Fruit fly (Drosophila melanogaster) whole organism, embryonic: ENCODE data around the gene Bug22.
A peak's percentile ranks its signal among the peaks of the same experiment; 100 is the strongest.

Experiments
- CG10267 ChIP-seq: fragments of 200-800 bp; sonication (Bioruptor generic); optimal IDR thresholded peaks from 2 replicates; lab custom pipeline; 2018; ENCODE audit warnings: missing biosample characterization, mild to moderate bottlenecking, missing genetic modification characterization, moderate library complexity
- CG11398 ChIP-seq: fragments of 200-800 bp; sonication (Bioruptor generic); optimal IDR thresholded peaks from 2 replicates; lab custom pipeline; 2016; ENCODE audit warnings: missing biosample characterization, missing genetic modification characterization
- CG13287 ChIP-seq: fragments of 200-800 bp; sonication (Bioruptor generic); IDR thresholded peaks from 2 replicates; pipeline ENCODE4 v1.3.6; 2022; ENCODE audit warnings: missing biosample characterization, missing genetic modification characterization; ENCODE audit not compliant: partially characterized antibody
- CG15479 ChIP-seq: fragments of 200-800 bp; sonication (Bioruptor generic); optimal IDR thresholded peaks from 3 replicates; lab custom pipeline; 2019; ENCODE audit warnings: missing biosample characterization, mild to moderate bottlenecking, missing genetic modification characterization, moderate library complexity
- CG17186 ChIP-seq: fragments of 200-800 bp; sonication (Bioruptor generic); optimal IDR thresholded peaks from 3 replicates; lab custom pipeline; 2017; ENCODE audit warnings: missing biosample characterization, missing genetic modification reagents, missing genetic modification characterization
- CG18476 ChIP-seq: fragments of 200-800 bp; sonication (Bioruptor generic); optimal IDR thresholded peaks from 2 replicates; lab custom pipeline; 2016; ENCODE audit warnings: missing biosample characterization, mild to moderate bottlenecking, missing genetic modification characterization
- CG2116 ChIP-seq: fragments of 200-800 bp; sonication (Bioruptor generic); optimal IDR thresholded peaks from 3 replicates; lab custom pipeline; 2018; ENCODE audit warnings: missing biosample characterization, mild to moderate bottlenecking, missing genetic modification characterization
- CG30020 ChIP-seq: fragments of 200-800 bp; optimal IDR thresholded peaks from 2 replicates; lab custom pipeline; 2019; ENCODE audit warnings: missing biosample characterization, mild to moderate bottlenecking, missing genetic modification characterization, moderate library complexity
- CG4282 ChIP-seq: fragments of 200-800 bp; sonication (Bioruptor generic); optimal IDR thresholded peaks from 2 replicates; lab custom pipeline; 2016; ENCODE audit warnings: missing biosample characterization, missing genetic modification characterization
- CG8388 ChIP-seq: fragments of 200-800 bp; sonication (Bioruptor generic); optimal IDR thresholded peaks from 2 replicates; lab custom pipeline; 2019; ENCODE audit warnings: missing biosample characterization, mild to moderate bottlenecking, missing genetic modification characterization, moderate library complexity
- CG8765 ChIP-seq: fragments of 200-800 bp; sonication (Bioruptor generic); IDR thresholded peaks from 2 replicates; pipeline ENCODE4 v1.3.6; 2022; ENCODE audit warnings: missing biosample characterization, missing genetic modification characterization
- Ets97D ChIP-seq: fragments of 200-800 bp; sonication (Bioruptor generic); optimal IDR thresholded peaks from 3 replicates; lab custom pipeline; 2016; ENCODE audit warnings: missing biosample characterization, missing genetic modification characterization
- Fer1 ChIP-seq: fragments of 200-800 bp; sonication (Bioruptor generic); optimal IDR thresholded peaks from 2 replicates; lab custom pipeline; 2017; ENCODE audit warnings: missing biosample characterization, mild to moderate bottlenecking, missing genetic modification characterization
- HLH54F ChIP-seq: fragments of 200-800 bp; sonication (Bioruptor generic); optimal IDR thresholded peaks from 3 replicates; lab custom pipeline; 2016; ENCODE audit warnings: missing biosample characterization, missing genetic modification characterization
- HLHmδ ChIP-seq: fragments of 200-800 bp; sonication (Bioruptor generic); optimal IDR thresholded peaks from 2 replicates; lab custom pipeline; 2018; ENCODE audit warnings: missing biosample characterization, mild to moderate bottlenecking, missing genetic modification characterization, moderate library complexity
- Hand ChIP-seq: fragments of 200-800 bp; sonication (Bioruptor generic); optimal IDR thresholded peaks from 2 replicates; lab custom pipeline; 2017; ENCODE audit warnings: mild to moderate bottlenecking, missing biosample characterization, missing genetic modification reagents, missing genetic modification characterization
- Kr ChIP-seq: fragments of 200-800 bp; sonication (Bioruptor generic); optimal IDR thresholded peaks from 2 replicates; lab custom pipeline; 2017; ENCODE audit warnings: missing biosample characterization, mild to moderate bottlenecking, missing genetic modification characterization
- NK7.1 ChIP-seq: fragments of 200-800 bp; sonication (Bioruptor generic); optimal IDR thresholded peaks from 3 replicates; lab custom pipeline; 2016; ENCODE audit warnings: missing biosample characterization, missing genetic modification characterization
- Neu2 ChIP-seq: fragments of 200-800 bp; sonication (Bioruptor generic); optimal IDR thresholded peaks from 3 replicates; lab custom pipeline; 2016; ENCODE audit warnings: missing biosample characterization, missing genetic modification characterization, borderline replicate concordance
- Ravus ChIP-seq: fragments of 200-800 bp; sonication (Bioruptor generic); IDR thresholded peaks from 2 replicates; pipeline ENCODE4 v1.3.6; 2022; ENCODE audit warnings: missing biosample characterization, missing genetic modification characterization
- Sox100B ChIP-seq: fragments of 200-800 bp; sonication (Bioruptor generic); optimal IDR thresholded peaks from 3 replicates; lab custom pipeline; 2018; ENCODE audit warnings: missing biosample characterization, mild to moderate bottlenecking, missing genetic modification characterization
- Taf1 ChIP-seq: fragments of 200-800 bp; sonication (Bioruptor generic); IDR thresholded peaks from 2 replicates; pipeline ENCODE4 v1.3.6; 2022; ENCODE audit warnings: missing biosample characterization, missing genetic modification characterization
- Trl ChIP-seq, 3 experiments: fragments of >200 bp in 2 of 3; fragments of 200-800 bp in 1 of 3; sonication (Bioruptor generic) in 1 of 3; optimal IDR thresholded peaks; 2 replicates in 1 of 3; 3 replicates in 2 of 3; lab custom pipeline; 2016 to 2017; ENCODE audit warnings: missing biosample characterization in 1 of 3, missing genetic modification characterization in 1 of 3
- Vsx1 ChIP-seq: fragments of 200-800 bp; sonication (Bioruptor generic); optimal IDR thresholded peaks from 2 replicates; lab custom pipeline; 2017; ENCODE audit warnings: missing biosample characterization, mild to moderate bottlenecking, missing genetic modification characterization, missing genetic modification reagents
- ato ChIP-seq: fragments of 200-800 bp; sonication (Bioruptor generic); IDR thresholded peaks from 2 replicates; pipeline ENCODE4 v1.3.6; 2022; ENCODE audit warnings: missing biosample characterization, missing genetic modification characterization; ENCODE audit not compliant: partially characterized antibody
- caup ChIP-seq: fragments of 200-800 bp; sonication (Bioruptor generic); optimal IDR thresholded peaks from 3 replicates; lab custom pipeline; 2017; ENCODE audit warnings: missing biosample characterization, mild to moderate bottlenecking, missing genetic modification characterization, moderate library complexity; ENCODE audit not compliant: severe bottlenecking
- chm ChIP-seq: fragments of 200-800 bp; sonication (Bioruptor generic); IDR thresholded peaks from 2 replicates; pipeline ENCODE4 v1.3.6; 2022; ENCODE audit warnings: missing biosample characterization, missing genetic modification characterization
- crc ChIP-seq: fragments of 200-800 bp; sonication (Bioruptor generic); optimal IDR thresholded peaks from 2 replicates; lab custom pipeline; 2016; ENCODE audit warnings: missing biosample characterization, missing genetic modification characterization
- dm ChIP-seq: fragments of 200-800 bp; sonication (Bioruptor generic); optimal IDR thresholded peaks from 3 replicates; lab custom pipeline; 2016; ENCODE audit warnings: missing biosample characterization, missing genetic modification characterization
- dmrt11E ChIP-seq: fragments of 200-800 bp; sonication (Bioruptor generic); optimal IDR thresholded peaks from 3 replicates; lab custom pipeline; 2018; ENCODE audit warnings: missing biosample characterization, mild to moderate bottlenecking, missing genetic modification characterization, moderate library complexity
- ems ChIP-seq: fragments of 200-800 bp; sonication (Bioruptor generic); optimal IDR thresholded peaks from 3 replicates; lab custom pipeline; 2016; ENCODE audit warnings: missing biosample characterization, missing genetic modification characterization
- fd64A ChIP-seq: fragments of 200-800 bp; sonication (Bioruptor generic); optimal IDR thresholded peaks from 3 replicates; lab custom pipeline; 2018; ENCODE audit warnings: missing biosample characterization, mild to moderate bottlenecking, missing genetic modification characterization
- h ChIP-seq: fragments of >200 bp; optimal IDR thresholded peaks from 2 replicates; lab custom pipeline; 2017
- hbn ChIP-seq: fragments of 200-800 bp; sonication (Bioruptor generic); IDR thresholded peaks from 2 replicates; pipeline ENCODE4 v1.3.6; 2022; ENCODE audit warnings: missing biosample characterization, missing genetic modification characterization; ENCODE audit not compliant: partially characterized antibody
- hkb ChIP-seq, 2 experiments: fragments of 200-800 bp in 1 of 2; fragments of >200 bp in 1 of 2; sonication (Bioruptor generic) in 1 of 2; IDR thresholded peaks in 1 of 2; optimal IDR thresholded peaks in 1 of 2; 2 replicates each; pipeline versions ENCODE4 v1.3.6 to Lab custom; 2017 to 2022; ENCODE audit warnings: missing biosample characterization in 1 of 2, missing genetic modification characterization in 1 of 2
- klu ChIP-seq: fragments of 200-800 bp; sonication (Bioruptor generic); IDR thresholded peaks from 2 replicates; pipeline ENCODE4 v1.3.6; 2022; ENCODE audit warnings: missing biosample characterization, missing genetic modification characterization
- mld ChIP-seq: fragments of 200-800 bp; sonication (Bioruptor generic); IDR thresholded peaks from 3 replicates; pipeline ENCODE4 v1.3.6; 2022; ENCODE audit warnings: missing biosample characterization, missing genetic modification characterization; ENCODE audit not compliant: partially characterized antibody
- nau ChIP-seq: fragments of 200-800 bp; sonication (Bioruptor generic); optimal IDR thresholded peaks from 3 replicates; lab custom pipeline; 2017; ENCODE audit warnings: missing biosample characterization, mild to moderate bottlenecking, missing genetic modification characterization, missing genetic modification reagents
- odd ChIP-seq: fragments of 200-800 bp; sonication (Bioruptor generic); optimal IDR thresholded peaks from 2 replicates; lab custom pipeline; 2017; ENCODE audit warnings: missing biosample characterization, mild to moderate bottlenecking, missing genetic modification characterization
- peb ChIP-seq: fragments of 200-800 bp; sonication (Bioruptor generic); IDR thresholded peaks from 2 replicates; pipeline ENCODE4 v1.3.6; 2022; ENCODE audit warnings: missing biosample characterization, missing genetic modification characterization
- pho ChIP-seq: fragments of 200-800 bp; sonication (Bioruptor generic); optimal IDR thresholded peaks from 2 replicates; lab custom pipeline; 2016; ENCODE audit warnings: missing biosample characterization, missing genetic modification characterization
- pum ChIP-seq: fragments of 200-800 bp; sonication (Bioruptor generic); optimal IDR thresholded peaks from 2 replicates; lab custom pipeline; 2016; ENCODE audit warnings: missing biosample characterization, missing genetic modification characterization
- repo ChIP-seq: fragments of 200-800 bp; sonication (Bioruptor generic); optimal IDR thresholded peaks from 2 replicates; lab custom pipeline; 2016; ENCODE audit warnings: missing biosample characterization, missing genetic modification characterization
- sens-2 ChIP-seq: fragments of 200-800 bp; sonication (Bioruptor generic); IDR thresholded peaks from 2 replicates; pipeline ENCODE4 v1.3.6; 2022; ENCODE audit warnings: missing biosample characterization, missing genetic modification characterization
- slp2 ChIP-seq: fragments of 200-800 bp; sonication (Bioruptor generic); optimal IDR thresholded peaks from 2 replicates; lab custom pipeline; 2016; ENCODE audit warnings: missing biosample characterization, missing genetic modification characterization
- toy ChIP-seq: fragments of 200-800 bp; sonication (Bioruptor generic); IDR thresholded peaks from 2 replicates; pipeline ENCODE4 v1.3.6; 2022; ENCODE audit warnings: missing biosample characterization, missing genetic modification characterization
- trem ChIP-seq: fragments of 200-800 bp; optimal IDR thresholded peaks from 3 replicates; lab custom pipeline; 2019; ENCODE audit warnings: missing biosample characterization, mild to moderate bottlenecking, missing genetic modification characterization, moderate library complexity
- tup ChIP-seq: fragments of 200-800 bp; sonication (Bioruptor generic); optimal IDR thresholded peaks from 2 replicates; lab custom pipeline; 2016; ENCODE audit warnings: missing biosample characterization, mild to moderate bottlenecking, missing genetic modification characterization, moderate library complexity
- yki ChIP-seq: fragments of >200 bp; optimal IDR thresholded peaks from 3 replicates; lab custom pipeline; 2018
- zen2 ChIP-seq: fragments of 200-800 bp; sonication (Bioruptor generic); IDR thresholded peaks from 3 replicates; pipeline ENCODE4 v1.3.6; 2022; ENCODE audit warnings: missing biosample characterization, missing genetic modification characterization; ENCODE audit not compliant: partially characterized antibody

Gene Bug22

dm6 chr2L:10426534-10427048, 4.1 kb downstream of the Bug22 start, which contains the start of the genes SmB and KdelR (continued):
- TF ChIP-seq Neu2: no peak
- peak; percentile 94 for TF ChIP-seq CG2116 (GFP tag; lab: Kevin White, UChicago)
- TF ChIP-seq hbn (GFP tag; lab: Robert Waterston, UW): peak; percentile 71
- TF ChIP-seq pho (GFP tag; lab: Kevin White, UChicago): no peak
- TF ChIP-seq crc (GFP tag; lab: Kevin White, UChicago): no peak
- TF ChIP-seq ems (GFP tag; lab: Kevin White, UChicago): no peak
- peak; percentile 73 for TF ChIP-seq CG10267
- TF ChIP-seq sens-2 (GFP tag; lab: Robert Waterston, UW): no peak
- TF ChIP-seq CG11398: no peak
- TF ChIP-seq h (lab: Kevin White, UChicago): no peak
- TF ChIP-seq CG15479 (GFP tag; lab: Kevin White, UChicago): no peak
- TF ChIP-seq Vsx1 (GFP tag; lab: Kevin White, UChicago): peak; percentile 69
- no peak for TF ChIP-seq fd64A (GFP tag; lab: Kevin White, UChicago)
- TF ChIP-seq CG13287: peak; percentile 92
- TF ChIP-seq yki (lab: Kevin White, UChicago): no peak
- no peak for TF ChIP-seq Hand (GFP tag; lab: Kevin White, UChicago)
- peak; percentile 66 for TF ChIP-seq zen2 (GFP tag; lab: Robert Waterston, UW)
- peak; percentile 68 for TF ChIP-seq ato (GFP tag; lab: Robert Waterston, UW)
- TF ChIP-seq NK7.1: no peak
- TF ChIP-seq nau (GFP tag; lab: Kevin White, UChicago): no peak
- no peak for TF ChIP-seq peb (GFP tag; lab: Robert Waterston, UW)
- TF ChIP-seq slp2 (GFP tag; lab: Kevin White, UChicago): no peak
- TF ChIP-seq Kr (GFP tag; lab: Kevin White, UChicago): no peak
- TF ChIP-seq CG8388 (GFP tag; lab: Kevin White, UChicago): peak; percentile 21
- TF ChIP-seq HLHmδ (GFP tag; lab: Kevin White, UChicago): no peak
- TF ChIP-seq repo (GFP tag; lab: Kevin White, UChicago): no peak
- TF ChIP-seq Ravus: no peak
- TF ChIP-seq CG18476 (GFP tag; lab: Kevin White, UChicago): peak; percentile 7
- TF ChIP-seq CG17186 (GFP tag; lab: Kevin White, UChicago): peak; percentile 3
- peak; percentile 78 for TF ChIP-seq trem
- no peak for TF ChIP-seq caup (GFP tag; lab: Kevin White, UChicago)
- no peak for TF ChIP-seq chm
- no peak for TF ChIP-seq hkb (optimal IDR thresholded peaks at IDR 0.05; lab: Kevin White, UChicago)
- no peak for TF ChIP-seq hkb (GFP tag; IDR thresholded peaks at IDR 0.05; lab: Robert Waterston, UW)
- TF ChIP-seq mld (GFP tag; lab: Robert Waterston, UW): peak; percentile 76; the same call in 2 of the 3 replicates
- TF ChIP-seq Taf1 (GFP tag; lab: Robert Waterston, UW): no peak
- no peak for TF ChIP-seq HLH54F (GFP tag; lab: Kevin White, UChicago)
- TF ChIP-seq pum (GFP tag; lab: Kevin White, UChicago): peak; percentile 10
- no peak for TF ChIP-seq klu (GFP tag; lab: Robert Waterston, UW)
- TF ChIP-seq toy (GFP tag; lab: Robert Waterston, UW): no peak
- TF ChIP-seq dm (GFP tag; lab: Kevin White, UChicago): peak; percentile 80
- peak; percentile 48 for TF ChIP-seq Sox100B (GFP tag; lab: Kevin White, UChicago)
- peak; percentile 33 for TF ChIP-seq Fer1
- no peak for TF ChIP-seq CG4282 (GFP tag; lab: Kevin White, UChicago)
- no peak for TF ChIP-seq tup
- no peak for TF ChIP-seq odd (GFP tag; lab: Kevin White, UChicago)
- peak; percentile 91 for TF ChIP-seq CG30020
- TF ChIP-seq Ets97D (GFP tag; lab: Kevin White, UChicago): peak; percentile 83
- TF ChIP-seq Trl (optimal IDR thresholded peaks at IDR 0.05; lab: Kevin White, UChicago): no peak
- TF ChIP-seq Trl (GFP tag; optimal IDR thresholded peaks at IDR 0.05; lab: Kevin White, UChicago): peak; percentile 24
- TF ChIP-seq dmrt11E: no peak
- TF ChIP-seq CG8765: no peak
